Fruit fly (Drosophila melanogaster) whole organism, prepupa: Measurements from ENCODE around the gene dpr20.
A peak's percentile ranks its signal among the peaks of the same experiment; 100 is the strongest.

Source experiments
- Blimp-1 ChIP-seq: fragments of 200-800 bp; sonication (Bioruptor generic); optimal IDR thresholded peaks from 3 replicates; lab custom pipeline; 2017; ENCODE audit warnings: missing biosample characterization, missing genetic modification characterization, mild to moderate bottlenecking, moderate library complexity, missing genetic modification reagents
- CG10631 ChIP-seq: fragments of 200-800 bp; sonication (Bioruptor generic); optimal IDR thresholded peaks from 2 replicates; lab custom pipeline; 2016; ENCODE audit warnings: missing biosample characterization, missing genetic modification characterization
- CG10669 ChIP-seq: fragments of 200-800 bp; sonication (Bioruptor generic); optimal IDR thresholded peaks from 3 replicates; lab custom pipeline; 2018; ENCODE audit warnings: missing biosample characterization, mild to moderate bottlenecking, missing genetic modification characterization, moderate library complexity
- CG11294 ChIP-seq: fragments of 200-800 bp; sonication (Bioruptor generic); IDR thresholded peaks from 2 replicates; pipeline ENCODE4 v1.3.6; 2022; ENCODE audit warnings: missing biosample characterization, missing genetic modification characterization
- CG11902 ChIP-seq: fragments of 200-800 bp; sonication (Bioruptor generic); optimal IDR thresholded peaks from 3 replicates; lab custom pipeline; 2016; ENCODE audit warnings: missing biosample characterization, missing genetic modification characterization
- CG3032 ChIP-seq: fragments of 200-800 bp; optimal IDR thresholded peaks from 2 replicates; lab custom pipeline; 2019; ENCODE audit warnings: missing biosample characterization, mild to moderate bottlenecking, missing genetic modification characterization, moderate library complexity
- CG31627 ChIP-seq: fragments of 200-800 bp; sonication (Bioruptor generic); optimal IDR thresholded peaks from 3 replicates; lab custom pipeline; 2016; ENCODE audit warnings: missing biosample characterization, missing genetic modification characterization
- CG32006 ChIP-seq: fragments of 200-800 bp; sonication (Bioruptor generic); optimal IDR thresholded peaks from 3 replicates; lab custom pipeline; 2017; ENCODE audit warnings: missing biosample characterization, mild to moderate bottlenecking, missing genetic modification characterization
- CG3919 ChIP-seq: fragments of 200-800 bp; sonication (Bioruptor generic); optimal IDR thresholded peaks from 3 replicates; lab custom pipeline; 2016; ENCODE audit warnings: missing biosample characterization, missing genetic modification characterization
- CG6163 ChIP-seq: fragments of 200-800 bp; sonication (Bioruptor generic); IDR thresholded peaks from 3 replicates; pipeline ENCODE4 v1.3.6; 2022; ENCODE audit warnings: missing biosample characterization, missing genetic modification characterization
- CG6276 ChIP-seq: fragments of 200-800 bp; sonication (Bioruptor generic); optimal IDR thresholded peaks from 2 replicates; lab custom pipeline; 2017; ENCODE audit warnings: missing biosample characterization, mild to moderate bottlenecking, missing genetic modification characterization
- CG6792 ChIP-seq: fragments of 200-800 bp; sonication (Bioruptor generic); optimal IDR thresholded peaks from 3 replicates; lab custom pipeline; 2016; ENCODE audit warnings: missing biosample characterization, missing genetic modification characterization
- CG7368 ChIP-seq: fragments of 200-800 bp; sonication (Bioruptor generic); optimal IDR thresholded peaks from 3 replicates; lab custom pipeline; 2016; ENCODE audit warnings: missing biosample characterization, missing genetic modification characterization
- CG8119 ChIP-seq: fragments of 200-800 bp; sonication (Bioruptor generic); IDR thresholded peaks from 3 replicates; pipeline ENCODE4 v1.3.6; 2022; ENCODE audit warnings: missing biosample characterization, missing genetic modification characterization
- CG8319 ChIP-seq: fragments of 200-800 bp; sonication (Bioruptor generic); optimal IDR thresholded peaks from 3 replicates; lab custom pipeline; 2016; ENCODE audit warnings: missing biosample characterization, missing genetic modification characterization
- CG8632 ChIP-seq: fragments of 200-800 bp; sonication (Bioruptor generic); optimal IDR thresholded peaks from 3 replicates; lab custom pipeline; 2016; ENCODE audit warnings: missing biosample characterization, missing genetic modification characterization
- Eip75B ChIP-seq: fragments of 200-800 bp; sonication (Bioruptor generic); optimal IDR thresholded peaks from 3 replicates; lab custom pipeline; 2016; ENCODE audit warnings: missing biosample characterization, missing genetic modification characterization
- Eip78C ChIP-seq: fragments of 200-800 bp; sonication (Bioruptor generic); peaks from one replicate; lab custom pipeline; 2016; ENCODE audit warnings: missing biosample characterization, missing genetic modification characterization
- Eip93F ChIP-seq: fragments of 200-800 bp; sonication (Bioruptor generic); optimal IDR thresholded peaks from 2 replicates; lab custom pipeline; 2016; ENCODE audit warnings: missing biosample characterization, mild to moderate bottlenecking, missing genetic modification characterization
- Ets21C ChIP-seq: fragments of 200-800 bp; sonication (Bioruptor generic); optimal IDR thresholded peaks from 3 replicates; lab custom pipeline; 2016; ENCODE audit warnings: missing biosample characterization, missing genetic modification characterization
- Gug ChIP-seq: fragments of 200-800 bp; sonication (Bioruptor generic); IDR thresholded peaks from 2 replicates; pipeline ENCODE4 v1.3.6; 2022; ENCODE audit warnings: missing biosample characterization, missing genetic modification characterization
- Hr39 ChIP-seq: fragments of 200-800 bp; sonication (Bioruptor generic); optimal IDR thresholded peaks from 2 replicates; lab custom pipeline; 2016; ENCODE audit warnings: missing biosample characterization, missing genetic modification characterization
- OdsH ChIP-seq: fragments of 200-800 bp; sonication (Bioruptor generic); optimal IDR thresholded peaks from 3 replicates; lab custom pipeline; 2016; ENCODE audit warnings: missing biosample characterization, missing genetic modification characterization
- Smox ChIP-seq: fragments of 200-800 bp; sonication (Bioruptor generic); optimal IDR thresholded peaks from 3 replicates; lab custom pipeline; 2016; ENCODE audit warnings: missing biosample characterization, missing genetic modification characterization
- Sox102F ChIP-seq: fragments of 200-800 bp; sonication (Bioruptor generic); optimal IDR thresholded peaks from 2 replicates; lab custom pipeline; 2016; ENCODE audit warnings: missing biosample characterization, mild to moderate bottlenecking, missing genetic modification characterization
- Sox14 ChIP-seq: fragments of 200-800 bp; sonication (Bioruptor generic); optimal IDR thresholded peaks from 3 replicates; lab custom pipeline; 2016; ENCODE audit warnings: missing biosample characterization, missing genetic modification characterization
- Sox15 ChIP-seq: fragments of 200-800 bp; sonication (Bioruptor generic); optimal IDR thresholded peaks from 3 replicates; lab custom pipeline; 2016; ENCODE audit warnings: missing biosample characterization, missing genetic modification characterization
- achi ChIP-seq: fragments of 200-800 bp; sonication (Bioruptor generic); optimal IDR thresholded peaks from 3 replicates; lab custom pipeline; 2016; ENCODE audit warnings: missing biosample characterization, missing genetic modification characterization
- acj6 ChIP-seq: fragments of 200-800 bp; sonication (Bioruptor generic); optimal IDR thresholded peaks from 3 replicates; lab custom pipeline; 2016; ENCODE audit warnings: missing biosample characterization, missing genetic modification characterization
- cyc ChIP-seq: fragments of 200-800 bp; sonication (Bioruptor generic); optimal IDR thresholded peaks from 3 replicates; lab custom pipeline; 2016; ENCODE audit warnings: missing biosample characterization, missing genetic modification characterization
- eg ChIP-seq: fragments of 200-800 bp; sonication (Bioruptor generic); IDR thresholded peaks from 3 replicates; pipeline ENCODE4 v1.3.6; 2022; ENCODE audit warnings: missing biosample characterization, missing genetic modification characterization
- fd59A ChIP-seq: fragments of 200-800 bp; sonication (Bioruptor generic); optimal IDR thresholded peaks from 2 replicates; lab custom pipeline; 2017; ENCODE audit warnings: missing biosample characterization, mild to moderate bottlenecking, missing genetic modification characterization, missing genetic modification reagents
- fd85E ChIP-seq: fragments of 200-800 bp; sonication (Bioruptor generic); optimal IDR thresholded peaks from 3 replicates; lab custom pipeline; 2016; ENCODE audit warnings: missing biosample characterization, missing genetic modification characterization
- fkh ChIP-seq: fragments of 200-800 bp; sonication (Bioruptor generic); optimal IDR thresholded peaks from 3 replicates; lab custom pipeline; 2017; ENCODE audit warnings: missing biosample characterization, mild to moderate bottlenecking, missing genetic modification characterization, moderate library complexity
- lz ChIP-seq: fragments of 200-800 bp; sonication (Bioruptor generic); optimal IDR thresholded peaks from 3 replicates; lab custom pipeline; 2016; ENCODE audit warnings: missing biosample characterization, missing genetic modification characterization
- net ChIP-seq: fragments of 200-800 bp; sonication (Bioruptor generic); optimal IDR thresholded peaks from 3 replicates; lab custom pipeline; 2016; ENCODE audit warnings: missing biosample characterization, missing genetic modification characterization
- pdm3 ChIP-seq: fragments of 200-800 bp; sonication (Bioruptor generic); optimal IDR thresholded peaks from 3 replicates; lab custom pipeline; 2016; ENCODE audit warnings: missing biosample characterization, missing genetic modification characterization
- salr ChIP-seq, 2 experiments: fragments of 200-800 bp; sonication (Bioruptor generic); optimal IDR thresholded peaks; 3 replicates each; lab custom pipeline; 2016 to 2018; ENCODE audit warnings: missing biosample characterization in 2 of 2, missing genetic modification characterization in 2 of 2, mild to moderate bottlenecking in 1 of 2
- spab ChIP-seq: fragments of 200-800 bp; sonication (Bioruptor generic); optimal IDR thresholded peaks from 2 replicates; lab custom pipeline; 2017; ENCODE audit warnings: missing biosample characterization, mild to moderate bottlenecking, missing genetic modification characterization, missing genetic modification reagents
- ss ChIP-seq, 2 experiments: fragments of 200-800 bp; sonication (Bioruptor generic); optimal IDR thresholded peaks; 2 replicates in 1 of 2; 3 replicates in 1 of 2; lab custom pipeline; 2017 to 2018; ENCODE audit warnings: mild to moderate bottlenecking in 2 of 2, missing biosample characterization in 2 of 2, missing genetic modification characterization in 2 of 2, moderate library complexity in 1 of 2
- svp ChIP-seq: fragments of 200-800 bp; sonication (Bioruptor generic); peaks from one replicate; lab custom pipeline; 2016; ENCODE audit warnings: missing biosample characterization, missing genetic modification characterization

Gene dpr20

DNA sequence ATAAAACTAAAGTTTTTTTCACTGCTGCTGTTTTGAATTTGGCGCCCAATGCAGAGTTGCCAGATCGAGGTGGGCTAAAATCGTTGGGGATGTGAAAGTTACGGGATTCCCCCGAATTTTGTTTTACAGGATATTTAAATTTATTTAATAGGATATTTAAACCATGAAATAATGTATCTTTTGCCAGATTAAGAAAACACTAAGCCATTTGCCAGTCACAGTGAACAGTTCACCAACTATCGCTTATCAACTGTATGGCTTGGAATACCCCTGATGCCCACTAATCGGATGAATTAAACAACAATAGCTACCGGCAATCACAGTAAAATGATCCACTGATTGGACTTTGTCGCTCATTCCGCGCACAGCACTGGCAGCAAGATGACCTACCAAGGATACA is 6.0 kb downstream of the dpr20 start, which contains the start of gene Dci (continued):
- peak; percentile 13 for TF ChIP-seq CG11902 (GFP tag; lab: Kevin White, UChicago)
- TF ChIP-seq ss (GFP tag; optimal IDR thresholded peaks at IDR 0.05; lab: Kevin White, UChicago) = no peak
- TF ChIP-seq CG31627 (GFP tag; lab: Kevin White, UChicago) = peak; percentile 80
- TF ChIP-seq Eip93F (GFP tag; lab: Kevin White, UChicago) = no peak
- TF ChIP-seq CG32006 (GFP tag; lab: Kevin White, UChicago) = peak; percentile 62
- peak; percentile 4 for TF ChIP-seq fd59A
- peak; percentile 45 for TF ChIP-seq achi (GFP tag; lab: Kevin White, UChicago)
- TF ChIP-seq Eip75B = peak; percentile 58
- TF ChIP-seq Eip78C (GFP tag; lab: Kevin White, UChicago) = peak; percentile 88
- TF ChIP-seq Sox102F (GFP tag; lab: Kevin White, UChicago) = peak; percentile 51
- TF ChIP-seq CG6163 (GFP tag; lab: Robert Waterston, UW) = peak; percentile 87
- TF ChIP-seq fkh (GFP tag; lab: Kevin White, UChicago) = no peak
- peak; percentile 77 for TF ChIP-seq Sox14 (GFP tag; lab: Kevin White, UChicago)
- TF ChIP-seq pdm3 (GFP tag; lab: Kevin White, UChicago) = peak; percentile 68
- peak; percentile 95 for TF ChIP-seq svp (GFP tag; lab: Kevin White, UChicago)
- TF ChIP-seq Sox15 (GFP tag; lab: Kevin White, UChicago) = peak; percentile 59
- peak; percentile 69 for TF ChIP-seq Ets21C (GFP tag; lab: Kevin White, UChicago)
- TF ChIP-seq lz (GFP tag; lab: Kevin White, UChicago) = peak; percentile 70
- peak in 1 of 2 experiments; percentile 33 for TF ChIP-seq salr (GFP tag; optimal IDR thresholded peaks at IDR 0.05; lab: Kevin White, UChicago)
- TF ChIP-seq, all 60 proteins: peak for 36

DNA sequence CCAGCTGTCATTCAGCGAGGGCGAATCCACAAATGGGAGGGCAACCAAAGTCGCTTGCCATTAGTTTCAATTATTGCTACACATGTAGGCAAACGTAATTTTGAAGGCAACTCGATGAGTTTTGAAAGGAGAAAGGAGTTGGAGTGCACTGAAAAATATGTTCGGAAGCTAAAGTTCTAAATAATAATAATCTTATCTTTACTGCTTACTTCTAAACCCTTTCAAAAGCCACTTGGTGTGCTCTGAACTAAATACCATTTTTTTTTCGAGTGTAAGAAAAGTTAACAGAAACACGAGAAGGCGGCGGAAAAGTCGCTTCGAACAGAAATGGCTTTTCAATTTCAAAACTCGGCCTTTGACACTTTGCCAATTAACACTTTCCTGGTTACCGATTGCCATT is 13.4 kb downstream of the dpr20 start, which contains the start of gene Cep290:
TSS of gene Cep290 (plus strand) at position 301 of the 400 bp plus-strand sequence.
- no peak for TF ChIP-seq Ets21C (GFP tag; lab: Kevin White, UChicago)
- no peak for TF ChIP-seq CG11902 (GFP tag; lab: Kevin White, UChicago)
- no peak for TF ChIP-seq Hr39 (GFP tag; lab: Kevin White, UChicago)
- no peak for TF ChIP-seq CG8632 (GFP tag; lab: Kevin White, UChicago)
- TF ChIP-seq cyc (GFP tag; lab: Kevin White, UChicago) = no peak
- TF ChIP-seq svp (GFP tag; lab: Kevin White, UChicago) = no peak
- TF ChIP-seq fd59A = no peak

DNA sequence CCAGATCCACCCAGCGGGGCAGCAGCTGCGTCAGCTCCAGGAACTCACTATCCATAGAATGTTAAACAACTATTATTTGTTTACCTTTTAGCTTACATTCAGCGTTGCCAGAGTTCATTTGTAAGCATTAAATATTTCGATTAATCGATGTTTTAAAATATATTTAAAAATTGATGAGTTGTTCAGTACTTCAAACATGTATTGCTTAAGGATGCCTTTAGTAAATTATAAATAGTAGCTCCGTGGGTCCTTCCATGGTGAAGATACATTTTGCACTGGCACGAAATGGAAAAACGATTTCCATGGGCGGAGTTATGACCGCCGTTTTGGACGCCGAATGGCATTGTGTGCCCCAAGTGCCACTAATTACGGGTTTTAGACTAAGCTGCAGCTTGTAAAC is 15.8 kb downstream of the dpr20 start, which contains the start of the genes JMJD5 and Gr61a:
TSS of gene JMJD5 (minus strand) at position 101 of the 400 bp plus-strand sequence.
TSS of gene Gr61a (plus strand) at position 192 of the 400 bp plus-strand sequence.
- no peak for TF ChIP-seq CG11294 (GFP tag; lab: Robert Waterston, UW)
- TF ChIP-seq Sox14 (GFP tag; lab: Kevin White, UChicago) = no peak

DNA sequence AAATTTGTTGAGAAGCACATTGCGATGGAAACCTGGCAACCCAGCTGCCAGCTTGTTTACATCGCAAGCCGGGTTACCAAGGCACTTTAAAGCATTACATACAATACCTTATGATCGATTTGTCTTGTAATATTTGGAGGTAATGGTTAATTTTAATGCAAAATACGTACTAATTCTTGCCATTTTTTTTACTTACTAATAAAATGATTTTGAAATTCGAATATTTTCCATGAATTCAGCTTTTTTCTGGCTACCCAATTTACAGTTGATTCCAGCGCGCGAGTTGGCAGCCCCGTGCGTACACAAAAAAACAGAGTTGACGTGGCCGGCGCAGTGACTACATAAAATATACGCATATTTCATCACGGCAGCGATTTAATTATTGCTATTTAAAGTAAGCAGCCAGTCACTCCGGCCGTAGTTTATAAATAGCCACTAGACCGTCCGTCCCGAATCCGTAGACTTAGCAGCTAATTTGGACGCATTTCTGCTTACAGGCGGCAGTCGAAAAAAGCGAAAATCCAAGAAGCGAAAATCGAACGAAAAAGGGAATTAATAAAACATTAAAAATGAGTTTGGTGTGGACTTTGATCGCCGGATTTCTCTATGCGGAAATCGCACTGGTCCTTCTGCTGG is 19.4 kb downstream of the dpr20 start, which contains the start of the genes CG13901 and CG13887:
TSS of gene CG13901 (minus strand) at position 270 of the 636 bp plus-strand sequence.
TSS of gene CG13887 (plus strand) at position 310 of the 636 bp plus-strand sequence.
- TF ChIP-seq salr (GFP tag; optimal IDR thresholded peaks at IDR 0.05; lab: Kevin White, UChicago) (peak; percentile 66 to 80), Eip78C (GFP tag; lab: Kevin White, UChicago) (peak; percentile 90), CG11294 (GFP tag; lab: Robert Waterston, UW) (peak; percentile 76), OdsH (GFP tag; lab: Kevin White, UChicago) (peak; percentile 93), CG6276 (GFP tag; lab: Kevin White, UChicago) (peak; percentile 33), lz (GFP tag; lab: Kevin White, UChicago) (peak; percentile 92), CG3032 (peak; percentile 88), CG7368 (GFP tag; lab: Kevin White, UChicago) (peak; percentile 83), CG8319 (GFP tag; lab: Kevin White, UChicago) (peak; percentile 74), fd85E (GFP tag; lab: Kevin White, UChicago) (peak; percentile 25), Hr39 (GFP tag; lab: Kevin White, UChicago) (peak; percentile 94), CG6163 (GFP tag; lab: Robert Waterston, UW) (peak; percentile 92), CG10631 (GFP tag; lab: Kevin White, UChicago) (peak; percentile 91), net (GFP tag; lab: Kevin White, UChicago) (peak; percentile 82), Ets21C (GFP tag; lab: Kevin White, UChicago) (peak; percentile 91), CG3919 (GFP tag; lab: Kevin White, UChicago) (peak; percentile 90), Gug (GFP tag; lab: Robert Waterston, UW) (peak; percentile 82), CG32006 (GFP tag; lab: Kevin White, UChicago) (peak; percentile 89), ss (GFP tag; optimal IDR thresholded peaks at IDR 0.05; lab: Kevin White, UChicago) (peak; percentile 38 to 71), CG10669 (GFP tag; lab: Kevin White, UChicago) (peak; percentile 82), eg (GFP tag; lab: Robert Waterston, UW) (peak; percentile 89), CG6792 (GFP tag; lab: Kevin White, UChicago) (peak; percentile 83), Blimp-1 (GFP tag; lab: Kevin White, UChicago) (peak; percentile 44), Eip75B (peak; percentile 90), spab (GFP tag; lab: Kevin White, UChicago) (no peak), achi (GFP tag; lab: Kevin White, UChicago) (peak; percentile 93), svp (GFP tag; lab: Kevin White, UChicago) (no peak), CG11902 (GFP tag; lab: Kevin White, UChicago) (peak; percentile 84), CG8119 (peak; percentile 80), Smox (GFP tag; lab: Kevin White, UChicago) (no peak), acj6 (GFP tag; lab: Kevin White, UChicago) (peak; percentile 92)
